Worm (Caenorhabditis elegans) whole organism, L4 larva: Measurements from ENCODE around the gene F08D12.12.

Experiments used
- R02D3.7 ChIP-seq: fragments of 150-350 bp; sonication (generic microtip); optimal IDR thresholded peaks from 3 replicates; lab custom pipeline; 2014; ENCODE audit warnings: missing biosample characterization, missing genetic modification characterization
- aly-2 ChIP-seq: sonication (generic microtip); optimal IDR thresholded peaks from 2 replicates; lab custom pipeline; 2018; ENCODE audit warnings: missing biosample characterization, missing genetic modification characterization
- daf-12 ChIP-seq: fragments of 150-350 bp; optimal IDR thresholded peaks from 2 replicates; lab custom pipeline; 2014; ENCODE audit warnings: missing biosample characterization, missing genetic modification reagents, missing genetic modification characterization
- dmd-9 ChIP-seq: fragments of 200-800 bp; sonication (Bioruptor generic); IDR thresholded peaks from 2 replicates; pipeline ENCODE4 v1.3.6; 2022; ENCODE audit warnings: missing genetic modification reagents, missing genetic modification characterization, missing compliant biosample characterization
- dve-1 ChIP-seq: sonication (generic microtip); optimal IDR thresholded peaks from 2 replicates; lab custom pipeline; 2017; ENCODE audit warnings: antibody characterized with exemption, mild to moderate bottlenecking, missing genetic modification characterization, missing compliant biosample characterization; ENCODE audit not compliant: insufficient read depth
- egl-27 ChIP-seq: sonication (generic microtip); optimal IDR thresholded peaks from 3 replicates; lab custom pipeline; 2017; ENCODE audit warnings: missing biosample characterization, missing genetic modification reagents, missing genetic modification characterization
- egl-43 ChIP-seq: fragments of 200-800 bp; sonication (Bioruptor generic); IDR thresholded peaks from 2 replicates; pipeline ENCODE4 v1.3.6; 2022; ENCODE audit warnings: missing genetic modification reagents, missing genetic modification characterization, missing compliant biosample characterization
- nhr-11 ChIP-seq: fragments of 150-350 bp; optimal IDR thresholded peaks from 2 replicates; lab custom pipeline; 2014; ENCODE audit warnings: missing biosample characterization, missing genetic modification characterization
- unc-130 ChIP-seq: sonication (generic microtip); optimal IDR thresholded peaks from 2 replicates; lab custom pipeline; 2016; ENCODE audit warnings: missing genetic modification reagents, missing genetic modification characterization, missing compliant biosample characterization
- unc-62 ChIP-seq, 3 experiments: fragments of 150-350 bp in 1 of 3; sonication (generic microtip); optimal IDR thresholded peaks in 2 of 3; peaks in 1 of 3; 1 replicate in 1 of 3; 2 replicates in 2 of 3; lab custom pipeline; 2014 to 2017; ENCODE audit warnings: missing biosample characterization in 3 of 3, missing genetic modification characterization in 3 of 3, missing genetic modification reagents in 3 of 3, missing genotype in 1 of 3

DNA sequence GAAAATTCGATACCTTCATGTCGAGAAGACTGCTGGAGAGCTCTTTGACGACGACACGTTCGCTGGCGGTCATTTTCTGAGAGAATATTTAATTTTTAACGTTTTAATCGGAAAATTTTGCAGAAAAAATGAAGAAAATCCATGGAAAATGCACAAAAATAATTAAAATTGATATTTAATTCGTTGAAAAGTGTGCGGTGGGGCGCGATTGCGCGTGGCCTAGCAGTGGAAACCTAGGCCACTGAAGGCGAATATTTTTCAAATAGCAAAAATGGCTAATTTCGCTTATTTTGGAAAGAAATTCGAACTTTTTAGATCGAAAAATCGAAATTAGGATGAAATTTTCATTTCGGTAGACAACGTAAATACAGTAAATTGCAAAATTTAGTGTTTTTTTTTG lies 34.3 kb downstream of the F08D12.12 start, which contains the start of gene F29A7.6:
- TF ChIP-seq unc-62 (GFP tag; optimal IDR thresholded peaks at IDR 0.05 in 1 of 2; lab: Kevin White, UChicago) (no peak), unc-62 (tag; optimal IDR thresholded peaks at IDR 0.05; lab: Kevin White, UChicago) (no peak), aly-2 (no peak), unc-130 (GFP tag; lab: Kevin White, UChicago) (peak; percentile 69), nhr-11 (peak; percentile 10), egl-43 (no peak), dmd-9 (GFP tag; lab: Robert Waterston, UW) (0 out of 2 replicates have a peak, but pooled peaks have one; percentile 26), dve-1 (tag; lab: Kevin White, UChicago) (no peak), daf-12 (no peak), R02D3.7 (tag; lab: Kevin White, UChicago) (no peak), egl-27 (tag; lab: Kevin White, UChicago) (no peak)
